Fruit fly (Drosophila melanogaster) whole organism, wandering third instar larva: ENCODE results near the gene tweek.

ENCODE experiments used
- CG32264 ChIP-seq: fragments of 200-800 bp; sonication (Bioruptor generic); optimal IDR thresholded peaks from 2 replicates; lab custom pipeline; 2016; ENCODE audit warnings: missing biosample characterization, missing genetic modification characterization
- HLH106 ChIP-seq: fragments of 200-800 bp; optimal IDR thresholded peaks from 3 replicates; lab custom pipeline; 2019; ENCODE audit warnings: missing biosample characterization, mild to moderate bottlenecking, missing genetic modification characterization, moderate library complexity
- Hr78 ChIP-seq: fragments of >200 bp; optimal IDR thresholded peaks from 2 replicates; lab custom pipeline; 2017; ENCODE audit warnings: missing biosample characterization, missing genetic modification characterization
- Hr83 ChIP-seq: fragments of 200-300 bp; sonication (Bioruptor generic); optimal IDR thresholded peaks from 2 replicates; lab custom pipeline; 2016; ENCODE audit warnings: missing biosample characterization, mild to moderate bottlenecking, missing genetic modification characterization, moderate library complexity; ENCODE audit not compliant: poor library complexity, severe bottlenecking
- Jra ChIP-seq: sonication (Bioruptor generic); optimal IDR thresholded peaks from 2 replicates; lab custom pipeline; 2016; ENCODE audit warnings: missing biosample characterization, missing genetic modification characterization
- Mio ChIP-seq: sonication (Bioruptor generic); optimal IDR thresholded peaks from 2 replicates; lab custom pipeline; 2016; ENCODE audit warnings: missing biosample characterization, missing genetic modification characterization
- OdsH ChIP-seq: fragments of 200-800 bp; sonication (Bioruptor generic); optimal IDR thresholded peaks from 2 replicates; lab custom pipeline; 2016; ENCODE audit warnings: missing biosample characterization, mild to moderate bottlenecking, missing genetic modification characterization
- Rel ChIP-seq, 2 experiments: fragments of 200-800 bp; sonication (Bioruptor generic) in 1 of 2; optimal IDR thresholded peaks; 2 replicates in 1 of 2; 3 replicates in 1 of 2; lab custom pipeline; 2016 to 2019; ENCODE audit warnings: mild to moderate bottlenecking in 2 of 2, missing biosample characterization in 2 of 2, missing genetic modification characterization in 2 of 2, moderate library complexity in 1 of 2
- br ChIP-seq: fragments of 200-800 bp; sonication (Bioruptor generic); optimal IDR thresholded peaks from 2 replicates; lab custom pipeline; 2016; ENCODE audit warnings: missing biosample characterization, missing genetic modification characterization
- brk ChIP-seq: fragments of 200-800 bp; sonication (Bioruptor generic); optimal IDR thresholded peaks from 2 replicates; lab custom pipeline; 2016; ENCODE audit warnings: missing biosample characterization, mild to moderate bottlenecking, missing genetic modification characterization
- dl ChIP-seq, 2 experiments: fragments of 175-275, 200-275 bp in 1 of 2; fragments of 200-275 bp in 1 of 2; sonication (Bioruptor generic); optimal IDR thresholded peaks; lab custom pipeline; 2018; ENCODE audit warnings: mild to moderate bottlenecking in 2 of 2, missing biosample characterization in 2 of 2, missing genetic modification characterization in 2 of 2, moderate library complexity in 2 of 2; ENCODE audit not compliant: partially characterized antibody in 2 of 2, insufficient read depth in 1 of 2
- dmrt93B ChIP-seq: fragments of 200-800 bp; sonication (Bioruptor generic); optimal IDR thresholded peaks from 2 replicates; lab custom pipeline; 2018; ENCODE audit warnings: missing biosample characterization, mild to moderate bottlenecking, missing genetic modification characterization
- sage ChIP-seq: fragments of 200-800 bp; sonication (Bioruptor generic); optimal IDR thresholded peaks from 2 replicates; lab custom pipeline; 2016; ENCODE audit warnings: missing biosample characterization, mild to moderate bottlenecking, missing genetic modification characterization

tweek gene

dm6 chr2L:16910177-16910576 lies 21.9 kb downstream of the tweek start, which contains the start of gene ApepP:
Gene ApepP, minus strand, starts transcription at chr2L:16910418.
- TF ChIP-seq Mio (GFP tag; lab: Kevin White, UChicago) (no peak), Hr83 (peak; percentile 32)

dm6 chr2L:16921825-16922224 lies 33.5 kb downstream of the tweek start:
- no peak for TF ChIP-seq brk
- TF ChIP-seq CG32264 (GFP tag; lab: Kevin White, UChicago), result no peak
- TF ChIP-seq HLH106 (tag; lab: Kevin White, UChicago), result no peak
- TF ChIP-seq br (GFP tag; lab: Kevin White, UChicago), result no peak
- no peak for TF ChIP-seq Jra (GFP tag; lab: Kevin White, UChicago)
- no peak for TF ChIP-seq Rel (GFP tag; optimal IDR thresholded peaks at IDR 0.05; lab: Kevin White, UChicago)
- no peak for TF ChIP-seq Rel (tag; optimal IDR thresholded peaks at IDR 0.05; lab: Kevin White, UChicago)
- TF ChIP-seq dmrt93B (GFP tag; lab: Kevin White, UChicago), result no peak
- TF ChIP-seq Hr78 (GFP tag; lab: Kevin White, UChicago), result no peak
- no peak for TF ChIP-seq OdsH (GFP tag; lab: Kevin White, UChicago)
- no peak for TF ChIP-seq dl (GFP tag; optimal IDR thresholded peaks at IDR 0.05; lab: Kevin White, UChicago; ENCODE audit: insufficient read depth in 1 of 2, partially characterized antibody in 2 of 2)
- TF ChIP-seq sage (GFP tag; lab: Kevin White, UChicago), result no peak
